Fruit fly (Drosophila melanogaster) whole organism, adult: ENCODE data around the gene mRpL2.
"Not testable (repeated sequence)": the region's sequence is repeated elsewhere in the genome, so short reads cannot be mapped to it uniquely, and the experiment has no call there.

Source experiments
- CG11617 ChIP-seq: fragments of 200-800 bp; sonication (Bioruptor generic); optimal IDR thresholded peaks from 2 replicates; lab custom pipeline; 2017; ENCODE audit warnings: mild to moderate bottlenecking, missing biosample characterization, missing genetic modification reagents, missing genetic modification characterization
- CG12768 ChIP-seq: fragments of 200-800 bp; sonication (Bioruptor generic); optimal IDR thresholded peaks from 2 replicates; lab custom pipeline; 2017; ENCODE audit warnings: missing biosample characterization, missing genetic modification characterization, mild to moderate bottlenecking, moderate library complexity, missing genetic modification reagents
- CG14711 ChIP-seq: fragments of 200-800 bp; sonication (Bioruptor generic); optimal IDR thresholded peaks from 2 replicates; lab custom pipeline; 2018; ENCODE audit warnings: missing biosample characterization, mild to moderate bottlenecking, missing genetic modification characterization, moderate library complexity
- CG1620 ChIP-seq: fragments of 200-800 bp; sonication (Bioruptor generic); optimal IDR thresholded peaks from 2 replicates; lab custom pipeline; 2016; ENCODE audit warnings: missing biosample characterization, missing genetic modification characterization
- CG33017 ChIP-seq: fragments of 200-800 bp; sonication (Bioruptor generic); optimal IDR thresholded peaks from 2 replicates; lab custom pipeline; 2018; ENCODE audit warnings: missing biosample characterization, mild to moderate bottlenecking, missing genetic modification characterization, moderate library complexity
- CG5204 ChIP-seq: fragments of 200-800 bp; sonication (Bioruptor generic); optimal IDR thresholded peaks from 2 replicates; lab custom pipeline; 2016; ENCODE audit warnings: missing biosample characterization, missing genetic modification characterization
- CG7045 ChIP-seq: fragments of 200-800 bp; sonication (Bioruptor generic); optimal IDR thresholded peaks from 2 replicates; lab custom pipeline; 2017; ENCODE audit warnings: missing biosample characterization, mild to moderate bottlenecking, missing genetic modification characterization
- CG7101 ChIP-seq: fragments of 200-800 bp; sonication (Bioruptor generic); optimal IDR thresholded peaks from 2 replicates; lab custom pipeline; 2018; ENCODE audit warnings: missing biosample characterization, mild to moderate bottlenecking, missing genetic modification characterization, moderate library complexity
- Clk ChIP-seq: fragments of 200-800 bp; sonication (Bioruptor generic); optimal IDR thresholded peaks from 2 replicates; lab custom pipeline; 2017; ENCODE audit warnings: missing biosample characterization, missing genetic modification characterization
- Crg-1 ChIP-seq: fragments of 200-800 bp; sonication (Bioruptor generic); optimal IDR thresholded peaks from 2 replicates; lab custom pipeline; 2016; ENCODE audit warnings: missing biosample characterization, missing genetic modification characterization
- Hr96 ChIP-seq: fragments of 200-800 bp; sonication (Bioruptor generic); optimal IDR thresholded peaks from 2 replicates; lab custom pipeline; 2016; ENCODE audit warnings: missing biosample characterization, missing genetic modification characterization
- Mnt ChIP-seq: fragments of 200-800 bp; sonication (Bioruptor generic); optimal IDR thresholded peaks from 2 replicates; lab custom pipeline; 2016; ENCODE audit warnings: missing biosample characterization, mild to moderate bottlenecking, missing genetic modification characterization
- bab1 ChIP-seq: fragments of 200-800 bp; sonication (Bioruptor generic); optimal IDR thresholded peaks from 3 replicates; lab custom pipeline; 2019; ENCODE audit warnings: missing biosample characterization, mild to moderate bottlenecking, missing genetic modification characterization, moderate library complexity
- cic ChIP-seq: fragments of 200-800 bp; sonication (Bioruptor generic); optimal IDR thresholded peaks from 2 replicates; lab custom pipeline; 2017; ENCODE audit warnings: missing biosample characterization, mild to moderate bottlenecking, missing genetic modification characterization, moderate library complexity
- cnc ChIP-seq, 2 experiments: fragments of >200 bp; optimal IDR thresholded peaks; 2 replicates each; lab custom pipeline; 2017
- kay ChIP-seq: fragments of 200-800 bp; sonication (Bioruptor generic); peaks from one replicate; lab custom pipeline; 2016; ENCODE audit warnings: missing biosample characterization, missing genetic modification characterization, borderline replicate concordance
- ovo ChIP-seq: fragments of 200-800 bp; sonication (Bioruptor generic); optimal IDR thresholded peaks from 2 replicates; lab custom pipeline; 2016; ENCODE audit warnings: missing biosample characterization, missing genetic modification characterization
- pad ChIP-seq: fragments of 200-800 bp; sonication (Bioruptor generic); optimal IDR thresholded peaks from 3 replicates; lab custom pipeline; 2017; ENCODE audit warnings: missing biosample characterization, missing genetic modification characterization, mild to moderate bottlenecking, moderate library complexity, missing genetic modification reagents
- tj ChIP-seq: fragments of 200-800 bp; sonication (Bioruptor generic); optimal IDR thresholded peaks from 3 replicates; lab custom pipeline; 2017; ENCODE audit warnings: missing biosample characterization, mild to moderate bottlenecking, missing genetic modification characterization, moderate library complexity
- toe ChIP-seq: fragments of 200-800 bp; sonication (Bioruptor generic); optimal IDR thresholded peaks from 2 replicates; lab custom pipeline; 2016; ENCODE audit warnings: missing biosample characterization, missing genetic modification characterization

The mRpL2 gene

dm6 chr3L:11123598-11124284, 3.1 kb downstream of the mRpL2 start:
- TF ChIP-seq CG1620 (GFP tag; lab: Kevin White, UChicago) (no peak), ovo (GFP tag; lab: Kevin White, UChicago) (peak; percentile 24), pad (peak; percentile 67)

dm6 chr3L:11124439-11124838, 3.8 kb downstream of the mRpL2 start:
- no peak for TF ChIP-seq CG1620 (GFP tag; lab: Kevin White, UChicago)
- no peak for TF ChIP-seq Clk (GFP tag; lab: Kevin White, UChicago)
- no peak for TF ChIP-seq CG5204 (GFP tag; lab: Kevin White, UChicago)
- no peak for TF ChIP-seq Mnt
- no peak for TF ChIP-seq cic (GFP tag; lab: Kevin White, UChicago)
- TF ChIP-seq pad: no peak
- no peak for TF ChIP-seq kay (GFP tag; lab: Kevin White, UChicago)
- TF ChIP-seq Crg-1: no peak
- no peak for TF ChIP-seq CG7045 (GFP tag; lab: Kevin White, UChicago)
- TF ChIP-seq ovo (GFP tag; lab: Kevin White, UChicago): no peak
- no peak for TF ChIP-seq CG11617 (GFP tag; lab: Kevin White, UChicago)
- TF ChIP-seq toe: no peak
- no peak for TF ChIP-seq Hr96 (GFP tag; lab: Kevin White, UChicago)
- no peak for TF ChIP-seq CG14711

- TF ChIP-seq CG33017 (tag; lab: Kevin White, UChicago) (no peak), toe (no peak), bab1 (no peak), Crg-1 (no peak), cnc (optimal IDR thresholded peaks at IDR 0.05; lab: Kevin White, UChicago) (no peak), CG12768 (GFP tag; lab: Kevin White, UChicago) (no peak), CG1620 (GFP tag; lab: Kevin White, UChicago) (no peak), CG7045 (GFP tag; lab: Kevin White, UChicago) (no peak), tj (GFP tag; lab: Kevin White, UChicago) (no peak), kay (GFP tag; lab: Kevin White, UChicago) (no peak), CG5204 (GFP tag; lab: Kevin White, UChicago) (no peak), ovo (GFP tag; lab: Kevin White, UChicago) (no peak)
Measured at dm6 chr3L:11124841-11125240, 4.2 kb downstream of the mRpL2 start.

- peak; percentile 33 for TF ChIP-seq CG14711
- TF ChIP-seq bab1: peak; percentile 58
- no peak for TF ChIP-seq cic (GFP tag; lab: Kevin White, UChicago)
- TF ChIP-seq Mnt: peak; percentile 3
Measured at dm6 chr3L:11125636-11126532, 5.2 kb downstream of the mRpL2 start.

- TF ChIP-seq CG7101 (tag; lab: Kevin White, UChicago) (no peak), CG33017 (tag; lab: Kevin White, UChicago) (no peak), Hr96 (GFP tag; lab: Kevin White, UChicago) (no peak), pad (no peak), CG12768 (GFP tag; lab: Kevin White, UChicago) (no peak)
Measured at dm6 chr3L:11130535-11130934, 9.9 kb downstream of the mRpL2 start, which contains the start of gene nol. TSS of gene nol (plus strand) at chr3L:11130835.

- TF ChIP-seq CG11617 (GFP tag; lab: Kevin White, UChicago); toe; Mnt: not testable (repeated sequence)
Measured at dm6 chr3L:11132055-11132454, 11.4 kb downstream of the mRpL2 start, which contains the start of gene CG32074. TSS of gene CG32074 (minus strand) at chr3L:11132322.

- not testable (repeated sequence) for TF ChIP-seq toe; CG5204 (GFP tag; lab: Kevin White, UChicago); ovo (GFP tag; lab: Kevin White, UChicago)
Measured at dm6 chr3L:11134886-11135285, 14.2 kb downstream of the mRpL2 start, which contains the start of gene CG14143. TSS of gene CG14143 (plus strand) at chr3L:11134987.
